Worm (Caenorhabditis elegans) whole organism, L1 larva: Measurements from ENCODE around the gene nas-29.
"Not testable (repeated sequence)": the region's sequence is repeated elsewhere in the genome, so short reads cannot be mapped to it uniquely, and the experiment has no call there.

Source experiments
- C16A3.4 ChIP-seq: fragments of 150-350 bp; optimal IDR thresholded peaks from 2 replicates; lab custom pipeline; 2014; ENCODE audit warnings: missing biosample characterization, missing genetic modification characterization
- alr-1 ChIP-seq: fragments of 200-800 bp; sonication (Bioruptor generic); optimal IDR thresholded peaks from 2 replicates; lab custom pipeline; 2018; ENCODE audit warnings: borderline replicate concordance, mild to moderate bottlenecking, missing genetic modification characterization, missing compliant biosample characterization
- aly-2 ChIP-seq: fragments of 150-350 bp; optimal IDR thresholded peaks from 2 replicates; lab custom pipeline; 2014; ENCODE audit warnings: missing biosample characterization, missing genetic modification characterization
- blmp-1 ChIP-seq: fragments of 150-350 bp; optimal IDR thresholded peaks from 2 replicates; lab custom pipeline; 2014; ENCODE audit warnings: missing biosample characterization, missing genetic modification characterization
- ceh-8 ChIP-seq: fragments of 200-800 bp; sonication (Bioruptor generic); optimal IDR thresholded peaks from 2 replicates; lab custom pipeline; 2018; ENCODE audit warnings: mild to moderate bottlenecking, missing genetic modification characterization, moderate library complexity, missing compliant biosample characterization
- ceh-82 ChIP-seq, 3 experiments: fragments of 150-350 bp in 1 of 3; sonication (generic microtip) in 2 of 3; optimal IDR thresholded peaks; 2 replicates each; lab custom pipeline; 2014 to 2017; ENCODE audit warnings: missing biosample characterization in 3 of 3, missing genetic modification characterization in 3 of 3
- ceh-88 ChIP-seq: fragments of 200-800 bp; sonication (Bioruptor generic); IDR thresholded peaks from 2 replicates; pipeline ENCODE4 v1.3.6; 2022; ENCODE audit warnings: missing genetic modification characterization, missing compliant biosample characterization
- dpl-1 ChIP-seq, 3 experiments: fragments of 150-350 bp in 2 of 3; sonication (generic microtip) in 1 of 3; optimal IDR thresholded peaks; 2 replicates each; lab custom pipeline; 2014 to 2017; ENCODE audit warnings: missing biosample characterization in 3 of 3, missing genetic modification characterization in 3 of 3, missing genetic modification reagents in 3 of 3
- efl-3 ChIP-seq: fragments of 200-800 bp; sonication (Bioruptor generic); optimal IDR thresholded peaks from 2 replicates; lab custom pipeline; 2018; ENCODE audit warnings: mild to moderate bottlenecking, missing genetic modification characterization, missing compliant biosample characterization
- egl-13 ChIP-seq: sonication (generic microtip); optimal IDR thresholded peaks from 2 replicates; lab custom pipeline; 2016; ENCODE audit warnings: missing genotype, missing genetic modification reagents, missing genetic modification characterization, missing compliant biosample characterization
- fkh-10 ChIP-seq: sonication (generic microtip); optimal IDR thresholded peaks from 2 replicates; lab custom pipeline; 2017; ENCODE audit warnings: missing biosample characterization, missing genetic modification reagents, missing genetic modification characterization
- fkh-4 ChIP-seq: sonication (generic microtip); optimal IDR thresholded peaks from 2 replicates; lab custom pipeline; 2016; ENCODE audit warnings: missing compliant biosample characterization, missing genetic modification characterization, borderline replicate concordance
- fkh-8 ChIP-seq: sonication (generic microtip); optimal IDR thresholded peaks from 2 replicates; lab custom pipeline; 2016; ENCODE audit warnings: mild to moderate bottlenecking, missing genetic modification characterization, missing compliant biosample characterization
- grh-1 ChIP-seq: fragments of 200-800 bp; sonication (Bioruptor generic); IDR thresholded peaks from 2 replicates; pipeline ENCODE4 v1.3.6; 2022; ENCODE audit warnings: missing genetic modification reagents, missing genetic modification characterization, missing compliant biosample characterization
- isw-1 ChIP-seq: fragments of 200-800 bp; sonication (Bioruptor generic); IDR thresholded peaks from 2 replicates; pipeline ENCODE4 v1.3.6; 2022; ENCODE audit warnings: missing genetic modification characterization, missing compliant biosample characterization
- lin-13 ChIP-seq: fragments of 150-350 bp; optimal IDR thresholded peaks from 2 replicates; lab custom pipeline; 2014; ENCODE audit warnings: missing biosample characterization, missing genetic modification reagents, missing genetic modification characterization
- lin-35 ChIP-seq, 2 experiments: fragments of 150-350 bp; optimal IDR thresholded peaks; 2 replicates each; lab custom pipeline; 2014; ENCODE audit warnings: missing biosample characterization in 2 of 2, missing genetic modification characterization in 2 of 2, missing genetic modification reagents in 2 of 2
- mab-9 ChIP-seq: fragments of 200-800 bp; sonication (Bioruptor generic); IDR thresholded peaks from 2 replicates; pipeline ENCODE4 v1.3.6; 2022; ENCODE audit warnings: missing genetic modification reagents, missing genetic modification characterization, missing compliant biosample characterization
- nhr-19 ChIP-seq: fragments of 200-800 bp; sonication (Bioruptor generic); conservative IDR thresholded peaks from 2 replicates; pipeline ENCODE4 v1.3.6; 2022; ENCODE audit warnings: missing genetic modification characterization, missing compliant biosample characterization
- nhr-237 ChIP-seq: fragments of 150-350 bp; optimal IDR thresholded peaks from 2 replicates; lab custom pipeline; 2014; ENCODE audit warnings: missing biosample characterization, missing genetic modification characterization
- nhr-71 ChIP-seq: sonication (generic microtip); optimal IDR thresholded peaks from 2 replicates; lab custom pipeline; 2016; ENCODE audit warnings: mild to moderate bottlenecking, missing genetic modification characterization, moderate library complexity, missing compliant biosample characterization
- nhr-76 ChIP-seq: sonication (generic microtip); optimal IDR thresholded peaks from 2 replicates; lab custom pipeline; 2017; ENCODE audit warnings: missing biosample characterization, missing genetic modification characterization
- nhr-84 ChIP-seq: sonication (generic microtip); optimal IDR thresholded peaks from 2 replicates; lab custom pipeline; 2017; ENCODE audit warnings: missing biosample characterization, missing genetic modification characterization
- nhr-90 ChIP-seq: sonication (generic microtip); optimal IDR thresholded peaks from 2 replicates; lab custom pipeline; 2016; ENCODE audit warnings: mild to moderate bottlenecking, missing genetic modification characterization, missing compliant biosample characterization; ENCODE audit not compliant: poor library complexity
- skn-1 ChIP-seq: fragments of 150-350 bp; optimal IDR thresholded peaks from 2 replicates; lab custom pipeline; 2014; ENCODE audit warnings: missing biosample characterization, missing genetic modification characterization
- tbx-2 ChIP-seq: sonication (generic microtip); optimal IDR thresholded peaks from 2 replicates; lab custom pipeline; 2016; ENCODE audit warnings: missing genetic modification characterization, missing compliant biosample characterization
- tlp-1 ChIP-seq: fragments of 150-350 bp; optimal IDR thresholded peaks from 2 replicates; lab custom pipeline; 2014; ENCODE audit warnings: missing biosample characterization, missing genetic modification characterization
- unc-130 ChIP-seq: fragments of 150-350 bp; optimal IDR thresholded peaks from 2 replicates; lab custom pipeline; 2017; ENCODE audit warnings: missing biosample characterization, missing genetic modification characterization, inconsistent platforms
- unc-30 ChIP-seq: sonication (generic microtip); optimal IDR thresholded peaks from 2 replicates; lab custom pipeline; 2017; ENCODE audit warnings: missing biosample characterization, missing genetic modification characterization
- unc-62 ChIP-seq: fragments of 150-350 bp; optimal IDR thresholded peaks from 2 replicates; lab custom pipeline; 2014; ENCODE audit warnings: missing biosample characterization, missing genetic modification reagents, missing genetic modification characterization
- vab-15 ChIP-seq: sonication (generic microtip); optimal IDR thresholded peaks from 2 replicates; lab custom pipeline; 2017; ENCODE audit warnings: missing genotype, mild to moderate bottlenecking, missing genetic modification characterization, missing compliant biosample characterization
- xbp-1 ChIP-seq: sonication (generic microtip); optimal IDR thresholded peaks from 2 replicates; lab custom pipeline; 2016; ENCODE audit warnings: missing genetic modification characterization, missing compliant biosample characterization
- ztf-11 ChIP-seq, 2 experiments: sonication (generic microtip); optimal IDR thresholded peaks; 2 replicates each; lab custom pipeline; 2016 to 2017; ENCODE audit warnings: missing genetic modification characterization in 2 of 2, missing biosample characterization in 1 of 2, missing compliant biosample characterization in 1 of 2
- ztf-4 ChIP-seq: fragments of 150-350 bp; optimal IDR thresholded peaks from 2 replicates; lab custom pipeline; 2014; ENCODE audit warnings: missing biosample characterization, missing genetic modification characterization

Gene nas-29

ce11 chrII:5163283-5163682 lies 21.4 kb upstream of the nas-29 start, which contains the start of gene srb-5:
Gene srb-5, minus strand, starts transcription at chrII:5163383.
- TF ChIP-seq tlp-1 (tag; lab: Kevin White, UChicago): no peak

ce11 chrII:5161102-5161501 lies 19.3 kb upstream of the nas-29 start, which contains the start of gene C27D6.11:
Gene C27D6.11, minus strand, starts transcription at chrII:5161202.
- no peak for TF ChIP-seq ceh-88
- TF ChIP-seq nhr-90: no peak
- no peak for TF ChIP-seq ztf-4 (tag; lab: Kevin White, UChicago)
- TF ChIP-seq skn-1 (tag; lab: Kevin White, UChicago): no peak
- no peak for TF ChIP-seq grh-1
- TF ChIP-seq aly-2: no peak
- no peak for TF ChIP-seq egl-13 (tag; lab: Kevin White, UChicago)
- no peak for TF ChIP-seq unc-30 (tag; lab: Kevin White, UChicago)

ce11 chrII:5158774-5159173 lies 16.9 kb upstream of the nas-29 start, which contains the start of gene F58A6.9:
Gene F58A6.9, minus strand, starts transcription at chrII:5158874.
- not testable (repeated sequence) for TF ChIP-seq mab-9 (GFP tag; lab: Robert Waterston, UW); fkh-8 (tag; lab: Kevin White, UChicago); ceh-8

ce11 chrII:5157525-5157924 lies 15.7 kb upstream of the nas-29 start, which contains the start of gene srb-13:
Gene srb-13, minus strand, starts transcription at chrII:5157625.
- TF ChIP-seq fkh-4 (tag; lab: Kevin White, UChicago) (no peak), unc-130 (tag; lab: Kevin White, UChicago) (no peak), ztf-11 (tag; optimal IDR thresholded peaks at IDR 0.05; lab: Kevin White, UChicago) (no peak), C16A3.4 (no peak), efl-3 (GFP tag; lab: Kevin White, UChicago) (no peak), lin-13 (no peak), xbp-1 (tag; lab: Kevin White, UChicago) (no peak), nhr-76 (tag; lab: Kevin White, UChicago) (no peak)

ce11 chrII:5156983-5157382 lies 15.1 kb upstream of the nas-29 start, which contains the start of gene msp-45:
Gene msp-45, minus strand, starts transcription at chrII:5157083.
- TF ChIP-seq nhr-237: no peak
- no peak for TF ChIP-seq nhr-19
- TF ChIP-seq dpl-1 (GFP tag; optimal IDR thresholded peaks at IDR 0.05; lab: Kevin White, UChicago): no peak
- TF ChIP-seq vab-15: no peak
- TF ChIP-seq egl-13 (tag; lab: Kevin White, UChicago): no peak
- TF ChIP-seq nhr-71: no peak
- no peak for TF ChIP-seq lin-35 (GFP tag; optimal IDR thresholded peaks at IDR 0.05; lab: Kevin White, UChicago)
- no peak for TF ChIP-seq fkh-10
- TF ChIP-seq ceh-82 (tag; optimal IDR thresholded peaks at IDR 0.05; lab: Kevin White, UChicago): no peak
- no peak for TF ChIP-seq nhr-76 (tag; lab: Kevin White, UChicago)
- no peak for TF ChIP-seq blmp-1
- TF ChIP-seq ztf-11 (tag; optimal IDR thresholded peaks at IDR 0.05; lab: Kevin White, UChicago): no peak
- TF ChIP-seq unc-62 (GFP tag; lab: Kevin White, UChicago): no peak
- no peak for TF ChIP-seq tbx-2 (tag; lab: Kevin White, UChicago)
- no peak for TF ChIP-seq xbp-1 (tag; lab: Kevin White, UChicago)
- no peak for TF ChIP-seq mab-9 (GFP tag; lab: Robert Waterston, UW)
- no peak for TF ChIP-seq alr-1 (tag; lab: Kevin White, UChicago)
- TF ChIP-seq lin-13: no peak
- no peak for TF ChIP-seq isw-1 (GFP tag; lab: Robert Waterston, UW)
- no peak for TF ChIP-seq nhr-84 (tag; lab: Kevin White, UChicago)
